Worm (Caenorhabditis elegans) whole organism, L2 larva: ENCODE measurements around the gene spi-1.

Experiments used
- C34F6.9 ChIP-seq: fragments of 150-350 bp; optimal IDR thresholded peaks from 2 replicates; lab custom pipeline; 2014; ENCODE audit warnings: missing biosample characterization, missing genetic modification characterization
- F13H6.1 ChIP-seq: sonication (generic microtip); optimal IDR thresholded peaks from 2 replicates; lab custom pipeline; 2016; ENCODE audit warnings: missing genetic modification characterization, missing compliant biosample characterization
- R02D3.7 ChIP-seq: fragments of 150-350 bp; optimal IDR thresholded peaks from 2 replicates; lab custom pipeline; 2014; ENCODE audit warnings: missing biosample characterization, missing genetic modification characterization
- Y55F3AM.14 ChIP-seq: fragments of 200-800 bp; sonication (Bioruptor generic); optimal IDR thresholded peaks from 2 replicates; lab custom pipeline; 2018; ENCODE audit warnings: mild to moderate bottlenecking, missing genetic modification characterization, missing compliant biosample characterization
- ZK546.5 ChIP-seq: sonication (generic microtip); optimal IDR thresholded peaks from 2 replicates; lab custom pipeline; 2017; ENCODE audit warnings: missing biosample characterization, missing genetic modification characterization
- aly-2 ChIP-seq: fragments of 150-350 bp; optimal IDR thresholded peaks from 2 replicates; lab custom pipeline; 2014; ENCODE audit warnings: missing biosample characterization, missing genetic modification characterization
- ama-1 ChIP-seq: fragments of 150-350 bp; optimal IDR thresholded peaks from 2 replicates; lab custom pipeline; 2018; ENCODE audit warnings: inconsistent platforms
- blmp-1 ChIP-seq: sonication (generic microtip); optimal IDR thresholded peaks from 2 replicates; lab custom pipeline; 2017; ENCODE audit warnings: missing genetic modification characterization, mild to moderate bottlenecking, missing compliant biosample characterization, antibody characterized with exemption, moderate library complexity; ENCODE audit not compliant: insufficient read depth
- ceh-16 ChIP-seq: fragments of 150-350 bp; optimal IDR thresholded peaks from 2 replicates; lab custom pipeline; 2014; ENCODE audit warnings: missing biosample characterization, missing genetic modification characterization
- ceh-82 ChIP-seq: fragments of 150-350 bp; optimal IDR thresholded peaks from 2 replicates; lab custom pipeline; 2014; ENCODE audit warnings: missing biosample characterization, missing genetic modification characterization
- egl-27 ChIP-seq: sonication (generic microtip); optimal IDR thresholded peaks from 3 replicates; lab custom pipeline; 2017; ENCODE audit warnings: missing biosample characterization, missing genetic modification reagents, missing genetic modification characterization
- elt-1 ChIP-seq: fragments of 150-350 bp; optimal IDR thresholded peaks from 2 replicates; lab custom pipeline; 2014; ENCODE audit warnings: missing biosample characterization, missing genetic modification characterization
- elt-3 ChIP-seq: sonication (generic microtip); optimal IDR thresholded peaks from 2 replicates; lab custom pipeline; 2017; ENCODE audit warnings: missing biosample characterization, missing genetic modification characterization
- fos-1 ChIP-seq: fragments of 150-350 bp; optimal IDR thresholded peaks from 2 replicates; lab custom pipeline; 2014; ENCODE audit warnings: missing biosample characterization, missing genetic modification characterization
- gmeb-1 ChIP-seq: fragments of 150-350 bp; optimal IDR thresholded peaks from 2 replicates; lab custom pipeline; 2014; ENCODE audit warnings: missing biosample characterization, missing genetic modification characterization
- lin-11 ChIP-seq: fragments of 150-350 bp; sonication (generic microtip); optimal IDR thresholded peaks from 2 replicates; lab custom pipeline; 2014; ENCODE audit warnings: missing biosample characterization, missing genetic modification characterization, inconsistent platforms, mixed read lengths
- lin-13 ChIP-seq: fragments of 150-350 bp; optimal IDR thresholded peaks from 2 replicates; lab custom pipeline; 2014; ENCODE audit warnings: missing biosample characterization, missing genetic modification reagents, missing genetic modification characterization
- lin-39 ChIP-seq: fragments of 150-350 bp; optimal IDR thresholded peaks from 2 replicates; lab custom pipeline; 2014; ENCODE audit warnings: missing biosample characterization, missing genetic modification reagents, missing genetic modification characterization
- lsy-2 ChIP-seq, 2 experiments: fragments of 150-350 bp in 1 of 2; sonication (generic microtip) in 1 of 2; optimal IDR thresholded peaks; 2 replicates each; lab custom pipeline; 2014 to 2017; ENCODE audit warnings: missing biosample characterization in 2 of 2, missing genetic modification characterization in 2 of 2
- mab-5 ChIP-seq: fragments of 150-350 bp; optimal IDR thresholded peaks from 2 replicates; lab custom pipeline; 2014; ENCODE audit warnings: missing biosample characterization, missing genetic modification characterization
- mbf-1 ChIP-seq: sonication (generic microtip); optimal IDR thresholded peaks from 2 replicates; lab custom pipeline; 2017; ENCODE audit warnings: missing biosample characterization, missing genetic modification characterization
- mdl-1 ChIP-seq, 2 experiments: fragments of 150-350 bp in 1 of 2; sonication (generic microtip) in 1 of 2; optimal IDR thresholded peaks; 2 replicates each; lab custom pipeline; 2017; ENCODE audit warnings: missing biosample characterization in 2 of 2, missing genetic modification characterization in 2 of 2
- nhr-10 ChIP-seq: sonication (generic microtip); optimal IDR thresholded peaks from 2 replicates; lab custom pipeline; 2017; ENCODE audit warnings: missing biosample characterization, missing genetic modification characterization
- nhr-11 ChIP-seq: fragments of 150-350 bp; optimal IDR thresholded peaks from 2 replicates; lab custom pipeline; 2014; ENCODE audit warnings: missing biosample characterization, missing genetic modification characterization
- nhr-12 ChIP-seq: fragments of 150-350 bp; optimal IDR thresholded peaks from 2 replicates; lab custom pipeline; 2014; ENCODE audit warnings: missing biosample characterization, missing genetic modification characterization
- nhr-129 ChIP-seq: fragments of 150-350 bp; optimal IDR thresholded peaks from 2 replicates; lab custom pipeline; 2014; ENCODE audit warnings: missing biosample characterization, missing genetic modification characterization
- nhr-21 ChIP-seq: fragments of 150-350 bp; optimal IDR thresholded peaks from 2 replicates; lab custom pipeline; 2014; ENCODE audit warnings: missing biosample characterization, missing genetic modification characterization
- nhr-23 ChIP-seq: fragments of 150-350 bp; optimal IDR thresholded peaks from 2 replicates; lab custom pipeline; 2014; ENCODE audit warnings: missing biosample characterization, missing genetic modification reagents, missing genetic modification characterization
- nhr-237 ChIP-seq: fragments of 150-350 bp; optimal IDR thresholded peaks from 2 replicates; lab custom pipeline; 2014; ENCODE audit warnings: missing biosample characterization, missing genetic modification characterization
- nhr-25 ChIP-seq: fragments of 150-350 bp; sonication (generic microtip); optimal IDR thresholded peaks from 3 replicates; lab custom pipeline; 2014; ENCODE audit warnings: missing biosample characterization, missing genetic modification characterization
- nhr-6 ChIP-seq: fragments of 150-350 bp; optimal IDR thresholded peaks from 2 replicates; lab custom pipeline; 2014; ENCODE audit warnings: missing biosample characterization, missing genetic modification characterization
- nhr-77 ChIP-seq: fragments of 150-350 bp; optimal IDR thresholded peaks from 2 replicates; lab custom pipeline; 2014; ENCODE audit warnings: missing biosample characterization, missing genetic modification characterization
- peb-1 ChIP-seq: fragments of 150-350 bp; optimal IDR thresholded peaks from 2 replicates; lab custom pipeline; 2014; ENCODE audit warnings: missing biosample characterization, missing genetic modification characterization
- sem-4 ChIP-seq: fragments of 150-350 bp; optimal IDR thresholded peaks from 2 replicates; lab custom pipeline; 2014; ENCODE audit warnings: missing biosample characterization, missing genetic modification reagents, missing genetic modification characterization
- skn-1 ChIP-seq: sonication (generic microtip); optimal IDR thresholded peaks from 2 replicates; lab custom pipeline; 2017; ENCODE audit warnings: missing biosample characterization, missing genetic modification characterization
- sma-3 ChIP-seq: sonication (generic microtip); optimal IDR thresholded peaks from 2 replicates; lab custom pipeline; 2016; ENCODE audit warnings: missing genetic modification reagents, missing genetic modification characterization, missing compliant biosample characterization
- sma-9 ChIP-seq, 2 experiments: fragments of 150-350 bp in 1 of 2; sonication (generic microtip) in 1 of 2; optimal IDR thresholded peaks; 2 replicates each; lab custom pipeline; 2014 to 2016; ENCODE audit warnings: missing genetic modification characterization in 2 of 2, mild to moderate bottlenecking in 1 of 2, missing biosample characterization in 1 of 2, missing compliant biosample characterization in 1 of 2, missing genetic modification reagents in 1 of 2, moderate library complexity in 1 of 2
- unc-39 ChIP-seq: fragments of 150-350 bp; optimal IDR thresholded peaks from 2 replicates; lab custom pipeline; 2014; ENCODE audit warnings: missing biosample characterization, missing genetic modification characterization
- unc-55 ChIP-seq: fragments of 150-350 bp; sonication (generic microtip); optimal IDR thresholded peaks from 3 replicates; lab custom pipeline; 2014; ENCODE audit warnings: missing biosample characterization, missing genetic modification reagents, missing genetic modification characterization
- zag-1 ChIP-seq: fragments of 150-350 bp; optimal IDR thresholded peaks from 2 replicates; lab custom pipeline; 2014; ENCODE audit warnings: missing biosample characterization, missing genetic modification characterization
- ztf-1 ChIP-seq: fragments of 200-800 bp; sonication (Bioruptor generic); conservative IDR thresholded peaks from 2 replicates; pipeline ENCODE4 v1.3.6; 2022; ENCODE audit warnings: missing genetic modification characterization, missing compliant biosample characterization
- ztf-11 ChIP-seq: sonication (generic microtip); optimal IDR thresholded peaks from 2 replicates; lab custom pipeline; 2017; ENCODE audit warnings: missing biosample characterization, missing genetic modification characterization
- ztf-4 ChIP-seq: fragments of 150-350 bp; optimal IDR thresholded peaks from 2 replicates; lab custom pipeline; 2014; ENCODE audit warnings: missing biosample characterization, missing genetic modification characterization

spi-1 gene

ce11 chrII:7459205-7459604, 36.8 kb upstream of the spi-1 start, which contains the start of gene D1022.2:
Gene D1022.2 (plus strand): TSS chrII:7459505.
- TF ChIP-seq lsy-2 (tag; optimal IDR thresholded peaks at IDR 0.05; lab: Kevin White, UChicago) (no peak), aly-2 (tag; lab: Kevin White, UChicago) (no peak), nhr-21 (no peak), ztf-1 (GFP tag; lab: Robert Waterston, UW) (no peak), C34F6.9 (no peak), egl-27 (tag; lab: Kevin White, UChicago) (no peak), F13H6.1 (tag; lab: Kevin White, UChicago) (no peak), ceh-82 (tag; lab: Kevin White, UChicago) (no peak), nhr-129 (tag; lab: Kevin White, UChicago) (no peak)

- TF ChIP-seq unc-55 (GFP tag; lab: Kevin White, UChicago) = peak; percentile 8
- TF ChIP-seq R02D3.7 (tag; lab: Kevin White, UChicago) = no peak
Observed at ce11 chrII:7465519-7465918, 30.5 kb upstream of the spi-1 start, which contains the start of gene sro-1. Gene sro-1 (minus strand): TSS chrII:7465619.

ce11 chrII:7469318-7469717, 26.7 kb upstream of the spi-1 start:
- TF ChIP-seq peb-1 (no peak), C34F6.9 (no peak), ztf-11 (no peak), sem-4 (no peak), blmp-1 (tag; lab: Kevin White, UChicago) (no peak), nhr-21 (no peak), mdl-1 (tag; optimal IDR thresholded peaks at IDR 0.05; lab: Kevin White, UChicago) (no peak), lin-39 (tag; lab: Kevin White, UChicago) (no peak), ZK546.5 (tag; lab: Kevin White, UChicago) (no peak), nhr-12 (no peak), nhr-10 (tag; lab: Kevin White, UChicago) (no peak), unc-39 (tag; lab: Kevin White, UChicago) (no peak)

- TF ChIP-seq sma-9 (GFP tag; optimal IDR thresholded peaks at IDR 0.05; lab: Kevin White, UChicago) (peak; percentile 60), sma-9 (tag; optimal IDR thresholded peaks at IDR 0.05; lab: Kevin White, UChicago) (no peak), ztf-11 (no peak), nhr-23 (no peak), mdl-1 (tag; optimal IDR thresholded peaks at IDR 0.05; lab: Kevin White, UChicago) (peak in 1 of 2 experiments; percentile 52), unc-55 (GFP tag; lab: Kevin White, UChicago) (peak; percentile 80), lin-11 (tag; lab: Kevin White, UChicago) (peak; percentile 89), fos-1 (tag; lab: Kevin White, UChicago) (peak; percentile 68), elt-3 (tag; lab: Kevin White, UChicago) (no peak), egl-27 (tag; lab: Kevin White, UChicago) (peak; percentile 52), F13H6.1 (tag; lab: Kevin White, UChicago) (peak; percentile 92), gmeb-1 (tag; lab: Kevin White, UChicago) (peak; percentile 72), lin-39 (tag; lab: Kevin White, UChicago) (no peak), ZK546.5 (tag; lab: Kevin White, UChicago) (no peak), nhr-10 (tag; lab: Kevin White, UChicago) (no peak), C34F6.9 (peak; percentile 81), nhr-21 (peak; percentile 79), ztf-4 (tag; lab: Kevin White, UChicago) (peak; percentile 0), nhr-25 (tag; lab: Kevin White, UChicago) (peak; percentile 83), nhr-11 (tag; lab: Kevin White, UChicago) (no peak), blmp-1 (tag; lab: Kevin White, UChicago) (peak; percentile 47), nhr-129 (tag; lab: Kevin White, UChicago) (peak; percentile 84), unc-39 (tag; lab: Kevin White, UChicago) (no peak), ama-1 (no peak), Y55F3AM.14 (GFP tag; lab: Kevin White, UChicago) (peak; percentile 71), nhr-77 (peak; percentile 28), aly-2 (tag; lab: Kevin White, UChicago) (no peak), lsy-2 (tag; optimal IDR thresholded peaks at IDR 0.05; lab: Kevin White, UChicago) (peak; percentile 58 to 87), nhr-237 (tag; lab: Kevin White, UChicago) (peak; percentile 41), mbf-1 (no peak), ztf-1 (GFP tag; lab: Robert Waterston, UW) (no peak), sma-3 (GFP tag; lab: Kevin White, UChicago) (peak; percentile 95), sem-4 (peak; percentile 80), peb-1 (no peak), skn-1 (tag; lab: Kevin White, UChicago) (no peak), ceh-16 (no peak), R02D3.7 (tag; lab: Kevin White, UChicago) (no peak), lin-13 (GFP tag; lab: Kevin White, UChicago) (peak; percentile 78), nhr-6 (tag; lab: Kevin White, UChicago) (peak; percentile 59), zag-1 (tag; lab: Kevin White, UChicago) (peak; percentile 37), elt-1 (tag; lab: Kevin White, UChicago) (no peak), nhr-12 (no peak), mab-5 (tag; lab: Kevin White, UChicago) (peak; percentile 55)
Observed at ce11 chrII:7478487-7479234, 17.4 kb upstream of the spi-1 start, which contains the start of the genes aka-1 and ubc-6. Gene aka-1 (minus strand): TSS chrII:7478537. Gene ubc-6 (plus strand): TSS chrII:7479187.
